Worm (Caenorhabditis elegans) whole organism, L1 larva: ENCODE data around the gene T09D3.9.

Experiments
- C16A3.4 ChIP-seq: fragments of 150-350 bp; optimal IDR thresholded peaks from 2 replicates; lab custom pipeline; 2014; ENCODE audit warnings: missing biosample characterization, missing genetic modification characterization
- Y116A8C.19 ChIP-seq: sonication (generic microtip); optimal IDR thresholded peaks from 2 replicates; lab custom pipeline; 2016; ENCODE audit warnings: missing compliant biosample characterization, missing genetic modification characterization, borderline replicate concordance
- aha-1 ChIP-seq: fragments of 150-350 bp; optimal IDR thresholded peaks from 2 replicates; lab custom pipeline; 2014; ENCODE audit warnings: missing biosample characterization, missing genetic modification characterization
- efl-1 ChIP-seq, 4 experiments: fragments of 150-350 bp; optimal IDR thresholded peaks in 3 of 4; peaks in 1 of 4; 1 replicate in 1 of 4; 2 replicates in 3 of 4; lab custom pipeline; 2014; ENCODE audit warnings: missing biosample characterization in 2 of 4, missing genetic modification characterization in 2 of 4, missing genetic modification reagents in 2 of 4
- efl-3 ChIP-seq: fragments of 200-800 bp; sonication (Bioruptor generic); optimal IDR thresholded peaks from 2 replicates; lab custom pipeline; 2018; ENCODE audit warnings: mild to moderate bottlenecking, missing genetic modification characterization, missing compliant biosample characterization
- elt-2 ChIP-seq: sonication (generic microtip); optimal IDR thresholded peaks from 2 replicates; lab custom pipeline; 2016; ENCODE audit warnings: missing genetic modification characterization, mild to moderate bottlenecking, inconsistent platforms, missing compliant biosample characterization, missing genetic modification reagents
- ets-5 ChIP-seq: fragments of 200-800 bp; sonication (Bioruptor generic); IDR thresholded peaks from 2 replicates; pipeline ENCODE4 v1.3.6; 2022; ENCODE audit warnings: missing genetic modification characterization, missing compliant biosample characterization
- fkh-10 ChIP-seq: sonication (generic microtip); optimal IDR thresholded peaks from 2 replicates; lab custom pipeline; 2017; ENCODE audit warnings: missing biosample characterization, missing genetic modification reagents, missing genetic modification characterization
- hlh-4 ChIP-seq: sonication (generic microtip); optimal IDR thresholded peaks from 2 replicates; lab custom pipeline; 2016; ENCODE audit warnings: mild to moderate bottlenecking, missing genetic modification characterization, missing compliant biosample characterization
- lin-35 ChIP-seq, 2 experiments: fragments of 150-350 bp; optimal IDR thresholded peaks; 2 replicates each; lab custom pipeline; 2014; ENCODE audit warnings: missing biosample characterization in 2 of 2, missing genetic modification characterization in 2 of 2, missing genetic modification reagents in 2 of 2
- lsy-2 ChIP-seq, 2 experiments: fragments of 150-350 bp; optimal IDR thresholded peaks; 2 replicates each; lab custom pipeline; 2014; ENCODE audit warnings: missing biosample characterization in 2 of 2, missing genetic modification characterization in 2 of 2
- mdl-1 ChIP-seq, 2 experiments: fragments of 150-350 bp; optimal IDR thresholded peaks; 2 replicates each; lab custom pipeline; 2014 to 2017; ENCODE audit warnings: missing biosample characterization in 2 of 2, missing genetic modification characterization in 2 of 2, inconsistent platforms in 1 of 2
- mep-1 ChIP-seq: fragments of 150-350 bp; optimal IDR thresholded peaks from 2 replicates; lab custom pipeline; 2014; ENCODE audit warnings: missing biosample characterization, missing genetic modification characterization
- nhr-28 ChIP-seq: fragments of 150-350 bp; optimal IDR thresholded peaks from 2 replicates; lab custom pipeline; 2014; ENCODE audit warnings: missing biosample characterization, missing genetic modification characterization
- nhr-76 ChIP-seq: sonication (generic microtip); optimal IDR thresholded peaks from 2 replicates; lab custom pipeline; 2017; ENCODE audit warnings: missing biosample characterization, missing genetic modification characterization
- nhr-85 ChIP-seq: sonication (generic microtip); peaks from one replicate; lab custom pipeline; 2016; ENCODE audit warnings: missing genetic modification characterization, inconsistent platforms, missing compliant biosample characterization
- pqm-1 ChIP-seq: sonication (generic microtip); optimal IDR thresholded peaks from 3 replicates; lab custom pipeline; 2017; ENCODE audit warnings: missing biosample characterization, missing genetic modification characterization
- rnt-1 ChIP-seq: sonication (generic microtip); optimal IDR thresholded peaks from 2 replicates; lab custom pipeline; 2016; ENCODE audit warnings: mild to moderate bottlenecking, missing genetic modification characterization, moderate library complexity, missing compliant biosample characterization
- swsn-7 ChIP-seq: sonication (generic microtip); optimal IDR thresholded peaks from 2 replicates; lab custom pipeline; 2016; ENCODE audit warnings: missing genetic modification characterization, missing compliant biosample characterization
- unc-86 ChIP-seq: sonication (generic microtip); optimal IDR thresholded peaks from 2 replicates; lab custom pipeline; 2016; ENCODE audit warnings: missing genetic modification characterization, missing compliant biosample characterization
- unc-98 ChIP-seq: fragments of 200-800 bp; sonication (Bioruptor generic); IDR thresholded peaks from 2 replicates; pipeline ENCODE4 v1.3.6; 2022; ENCODE audit warnings: missing genetic modification characterization, missing compliant biosample characterization
- vab-15 ChIP-seq: sonication (generic microtip); optimal IDR thresholded peaks from 2 replicates; lab custom pipeline; 2017; ENCODE audit warnings: missing genotype, mild to moderate bottlenecking, missing genetic modification characterization, missing compliant biosample characterization
- zip-4 ChIP-seq: fragments of 200-800 bp; sonication (Bioruptor generic); optimal IDR thresholded peaks from 2 replicates; lab custom pipeline; 2018; ENCODE audit warnings: mild to moderate bottlenecking, missing genetic modification characterization, moderate library complexity, missing compliant biosample characterization
- ztf-11 ChIP-seq, 2 experiments: sonication (generic microtip); optimal IDR thresholded peaks; 2 replicates each; lab custom pipeline; 2016 to 2017; ENCODE audit warnings: missing genetic modification characterization in 2 of 2, missing biosample characterization in 1 of 2, missing compliant biosample characterization in 1 of 2

Gene T09D3.9

ce11 chrV:5329677-5330266 is 38.9 kb downstream of the T09D3.9 start (continued):
- TF ChIP-seq elt-2 (tag; lab: Kevin White, UChicago) = peak; percentile 46
- TF ChIP-seq, all 84 proteins: peak for 22

- TF ChIP-seq C16A3.4 (tag; lab: Kevin White, UChicago) (no peak), pqm-1 (tag; lab: Kevin White, UChicago) (no peak), unc-98 (GFP tag; lab: Robert Waterston, UW) (no peak), vab-15 (tag; lab: Kevin White, UChicago) (no peak), ztf-11 (tag; optimal IDR thresholded peaks at IDR 0.05; lab: Kevin White, UChicago) (no peak), Y116A8C.19 (no peak), rnt-1 (tag; lab: Kevin White, UChicago) (no peak)
- TF ChIP-seq, all 84 proteins: peak for 0
Observed at ce11 chrV:5328314-5328713, 40.4 kb downstream of the T09D3.9 start, which contains the start of gene C10G8.8. Gene C10G8.8 (minus strand): TSS chrV:5328414.

- no peak for TF ChIP-seq lin-35 (GFP tag; optimal IDR thresholded peaks at IDR 0.05; lab: Kevin White, UChicago)
- no peak for TF ChIP-seq mdl-1 (tag; optimal IDR thresholded peaks at IDR 0.05; lab: Kevin White, UChicago)
- no peak for TF ChIP-seq unc-98 (GFP tag; lab: Robert Waterston, UW)
- TF ChIP-seq nhr-85 (tag; lab: Kevin White, UChicago) = peak; percentile 18
Observed at ce11 chrV:5324566-5324965, 44.1 kb downstream of the T09D3.9 start, which contains the start of gene ceh-33. Gene ceh-33 (minus strand): TSS chrV:5324666.

ce11 chrV:5322815-5323214 is 45.9 kb downstream of the T09D3.9 start:
- TF ChIP-seq pqm-1 (tag; lab: Kevin White, UChicago) (no peak), lsy-2 (tag; optimal IDR thresholded peaks at IDR 0.05; lab: Kevin White, UChicago) (peak in 1 of 2 experiments; percentile 55), fkh-10 (no peak), nhr-76 (tag; lab: Kevin White, UChicago) (no peak), hlh-4 (no peak)
- TF ChIP-seq, all 84 proteins: peak for 1

ce11 chrV:5319477-5319876 is 49.2 kb downstream of the T09D3.9 start, which contains the start of gene ceh-34:
Gene ceh-34 (minus strand): TSS chrV:5319577.
- no peak for TF ChIP-seq nhr-28 (tag; lab: Kevin White, UChicago)
- peak; percentile 6 for TF ChIP-seq nhr-85 (tag; lab: Kevin White, UChicago)

- TF ChIP-seq mep-1 (tag; lab: Kevin White, UChicago) (no peak), ets-5 (GFP tag; lab: Robert Waterston, UW) (no peak), mdl-1 (tag; optimal IDR thresholded peaks at IDR 0.05; lab: Kevin White, UChicago) (no peak), aha-1 (no peak), swsn-7 (tag; lab: Kevin White, UChicago) (no peak), efl-3 (no peak), efl-1 (optimal IDR thresholded peaks at IDR 0.05; lab: Kevin White, UChicago) (no peak), efl-1 (GFP tag; optimal IDR thresholded peaks at IDR 0.05 in 1 of 2; lab: Kevin White, UChicago) (no peak), unc-86 (tag; lab: Kevin White, UChicago) (no peak), zip-4 (GFP tag; lab: Kevin White, UChicago) (no peak)
Observed at ce11 chrV:5318349-5318748, 50.3 kb downstream of the T09D3.9 start.
